Worm (Caenorhabditis elegans): ENCODE measurements around the gene dnj-23.

ce11 chrII:9092910-9093309 is 15.5 kb downstream of the dnj-23 start:
- no peak for TF ChIP-seq him-1 (tag; optimal IDR thresholded peaks at IDR 0.05)
- no peak for TF ChIP-seq dao-5 (tag; optimal IDR thresholded peaks at IDR 0.05)
